Fruit fly (Drosophila melanogaster): ENCODE measurements around the gene CG15282.
"Not testable (repeated sequence)": the region's sequence is repeated elsewhere in the genome, so short reads cannot be mapped to it uniquely, and the experiment has no call there.

DNA sequence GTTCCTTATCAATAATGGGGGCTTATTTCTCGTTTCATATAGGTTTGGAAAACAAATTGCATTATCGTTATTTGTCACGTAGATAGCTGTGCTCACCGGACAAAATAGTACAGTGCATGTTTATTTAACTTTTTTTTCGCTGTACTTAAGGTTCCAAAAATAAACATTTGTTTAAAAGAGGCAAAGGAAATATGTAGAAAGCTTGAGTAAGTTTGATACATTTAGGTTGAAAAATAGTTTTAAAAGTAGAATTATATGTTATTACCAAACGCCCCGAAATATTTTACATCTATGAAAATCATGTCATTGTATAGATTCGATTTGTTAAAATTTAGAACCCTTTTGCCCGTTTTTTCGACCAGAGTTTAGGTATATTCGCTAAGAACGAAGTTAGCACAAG is 23.3 kb downstream of the CG15282 start, which contains the start of gene CG31835:
- not testable (repeated sequence) for TF ChIP-seq CG8478, pan (optimal IDR thresholded peaks at IDR 0.05)

Data from whole organism.